Worm (Caenorhabditis elegans): ENCODE data around the gene srj-10.
"Not testable (repeated sequence)": the region's sequence is repeated elsewhere in the genome, so short reads cannot be mapped to it uniquely, and the experiment has no call there.

- not testable (repeated sequence) for TF ChIP-seq ceh-82, zag-1, egl-27, nhr-21, dmd-4, aly-2, ztf-4 (tag; optimal IDR thresholded peaks at IDR 0.05)
Measured at ce11 chrV:16040140-16040827, 33.5 kb downstream of the srj-10 start, which contains the start of the genes his-4 and his-3.

Data from whole organism, L2 larva.